Worm (Caenorhabditis elegans): ENCODE data around the gene R10H10.4.

- no peak for TF ChIP-seq ceh-14 (tag; optimal IDR thresholded peaks at IDR 0.05)
- no peak for TF ChIP-seq K09A11.1 (tag; optimal IDR thresholded peaks at IDR 0.05; ENCODE audit: insufficient read depth)
- no peak for TF ChIP-seq elt-4 (tag; optimal IDR thresholded peaks at IDR 0.05)
Observed at ce11 chrIV:10430507-10430906, 35.7 kb upstream of the R10H10.4 start.
